Worm (Caenorhabditis elegans) whole organism, late embryonic: ENCODE measurements around the gene rps-3.

Experiments used
- F13H6.1 ChIP-seq: sonication (generic microtip); optimal IDR thresholded peaks from 2 replicates; lab custom pipeline; 2016; ENCODE audit warnings: missing genetic modification characterization, missing compliant biosample characterization
- lin-11 ChIP-seq: fragments of 200-800 bp; sonication (Bioruptor generic); optimal IDR thresholded peaks from 2 replicates; lab custom pipeline; 2018; ENCODE audit warnings: mild to moderate bottlenecking, missing genetic modification characterization, missing compliant biosample characterization
- npax-4 ChIP-seq: sonication (generic microtip); optimal IDR thresholded peaks from 2 replicates; lab custom pipeline; 2016; ENCODE audit warnings: missing genetic modification characterization, missing compliant biosample characterization
- pha-2 ChIP-seq: sonication (generic microtip); optimal IDR thresholded peaks from 2 replicates; lab custom pipeline; 2017; ENCODE audit warnings: mild to moderate bottlenecking, missing genetic modification characterization, missing compliant biosample characterization
- pqm-1 ChIP-seq: sonication (generic microtip); optimal IDR thresholded peaks from 2 replicates; lab custom pipeline; 2016; ENCODE audit warnings: missing genetic modification characterization, missing compliant biosample characterization
- sox-4 ChIP-seq: sonication (generic microtip); optimal IDR thresholded peaks from 2 replicates; lab custom pipeline; 2017; ENCODE audit warnings: mild to moderate bottlenecking, missing genetic modification characterization, inconsistent platforms, missing compliant biosample characterization
- unc-42 ChIP-seq: sonication (generic microtip); optimal IDR thresholded peaks from 2 replicates; lab custom pipeline; 2016; ENCODE audit warnings: missing genotype, missing genetic modification characterization, missing compliant biosample characterization

ce11 chrIII:6198378-6199234 is 8.0 kb upstream of the rps-3 start, which contains the start of the genes C23G10.7 and rpn-2:
- no peak for TF ChIP-seq lin-11 (tag; lab: Kevin White, UChicago)
- TF ChIP-seq sox-4 (tag; lab: Kevin White, UChicago) = no peak
- no peak for TF ChIP-seq npax-4 (tag; lab: Kevin White, UChicago)
- no peak for TF ChIP-seq pqm-1 (tag; lab: Kevin White, UChicago)
- peak; percentile 10 for TF ChIP-seq unc-42 (tag; lab: Kevin White, UChicago)
- TF ChIP-seq pha-2 (tag; lab: Kevin White, UChicago) = no peak
- no peak for TF ChIP-seq F13H6.1 (tag; lab: Kevin White, UChicago)
